Fruit fly (Drosophila melanogaster): Measurements from ENCODE around the gene KdelR.

dm6 chr2L:10442048-10442790, 15.5 kb downstream of the KdelR start, which contains the start of gene loh:
- TF ChIP-seq CTCF (optimal IDR thresholded peaks at IDR 0.05): no peak
- no peak for TF ChIP-seq CG8478 (optimal IDR thresholded peaks at IDR 0.05)
